Fruit fly (Drosophila melanogaster) whole organism, embryonic: Measurements from ENCODE around the gene Alg2.

ENCODE experiments used
- Atf6 ChIP-seq: fragments of 200-800 bp; sonication (Bioruptor generic); IDR thresholded peaks from 2 replicates; pipeline ENCODE4 v1.3.6; 2022; ENCODE audit warnings: missing biosample characterization, missing genetic modification characterization
- B-H1 ChIP-seq: fragments of 200-800 bp; sonication (Bioruptor generic); IDR thresholded peaks from 3 replicates; pipeline ENCODE4 v1.3.6; 2022; ENCODE audit warnings: missing biosample characterization, missing genetic modification characterization
- BtbVII ChIP-seq: fragments of 200-800 bp; sonication (Bioruptor generic); optimal IDR thresholded peaks from 3 replicates; lab custom pipeline; 2017; ENCODE audit warnings: missing biosample characterization, mild to moderate bottlenecking, missing genetic modification characterization
- Bteb2 ChIP-seq: fragments of 200-800 bp; sonication (Bioruptor generic); optimal IDR thresholded peaks from 2 replicates; lab custom pipeline; 2016; ENCODE audit warnings: missing biosample characterization, missing genetic modification characterization
- CG10431 ChIP-seq: fragments of 200-800 bp; sonication (Bioruptor generic); optimal IDR thresholded peaks from 3 replicates; lab custom pipeline; 2018; ENCODE audit warnings: missing biosample characterization, mild to moderate bottlenecking, missing genetic modification characterization
- CG10979 ChIP-seq: fragments of 200-800 bp; sonication (Bioruptor generic); optimal IDR thresholded peaks from 2 replicates; lab custom pipeline; 2018; ENCODE audit warnings: missing biosample characterization, mild to moderate bottlenecking, missing genetic modification characterization, moderate library complexity
- CG11504 ChIP-seq: fragments of 200-800 bp; sonication (Bioruptor generic); optimal IDR thresholded peaks from 3 replicates; lab custom pipeline; 2019; ENCODE audit warnings: missing biosample characterization, mild to moderate bottlenecking, missing genetic modification characterization, moderate library complexity
- CG13624 ChIP-seq: fragments of 200-800 bp; sonication (Bioruptor generic); optimal IDR thresholded peaks from 2 replicates; lab custom pipeline; 2016; ENCODE audit warnings: missing biosample characterization, missing genetic modification characterization
- CG13894 ChIP-seq: fragments of 200-800 bp; sonication (Bioruptor generic); optimal IDR thresholded peaks from 3 replicates; lab custom pipeline; 2018; ENCODE audit warnings: missing biosample characterization, mild to moderate bottlenecking, missing genetic modification characterization, moderate library complexity
- CG14050 ChIP-seq: fragments of 200-800 bp; sonication (Bioruptor generic); IDR thresholded peaks from 3 replicates; pipeline ENCODE4 v1.3.6; 2022; ENCODE audit warnings: missing biosample characterization, missing genetic modification characterization
- CG16815 ChIP-seq: fragments of 200-800 bp; sonication (Bioruptor generic); optimal IDR thresholded peaks from 3 replicates; lab custom pipeline; 2017; ENCODE audit warnings: missing biosample characterization, mild to moderate bottlenecking, missing genetic modification characterization
- CG4820 ChIP-seq: fragments of 200-800 bp; sonication (Bioruptor generic); optimal IDR thresholded peaks from 3 replicates; lab custom pipeline; 2016; ENCODE audit warnings: missing biosample characterization, missing genetic modification characterization
- CG6272 ChIP-seq: fragments of 200-800 bp; sonication (Bioruptor generic); IDR thresholded peaks from 2 replicates; pipeline ENCODE4 v1.3.6; 2022; ENCODE audit warnings: missing biosample characterization, missing genetic modification characterization
- CG6683 ChIP-seq: fragments of 200-800 bp; sonication (Bioruptor generic); optimal IDR thresholded peaks from 2 replicates; lab custom pipeline; 2017; ENCODE audit warnings: missing biosample characterization, mild to moderate bottlenecking, missing genetic modification characterization, missing genetic modification reagents
- CG6689 ChIP-seq: fragments of 200-800 bp; sonication (Bioruptor generic); IDR thresholded peaks from 2 replicates; pipeline ENCODE4 v1.3.6; 2022; ENCODE audit warnings: missing biosample characterization, missing genetic modification characterization
- CG7271 ChIP-seq: fragments of 200-800 bp; sonication (Bioruptor generic); optimal IDR thresholded peaks from 2 replicates; lab custom pipeline; 2018; ENCODE audit warnings: missing biosample characterization, mild to moderate bottlenecking, missing genetic modification characterization, moderate library complexity
- CG7357 ChIP-seq: fragments of 200-800 bp; sonication (Bioruptor generic); IDR thresholded peaks from 3 replicates; pipeline ENCODE4 v1.3.6; 2022; ENCODE audit warnings: missing biosample characterization, missing genetic modification characterization
- CG7745 ChIP-seq: fragments of 200-800 bp; sonication (Bioruptor generic); optimal IDR thresholded peaks from 2 replicates; lab custom pipeline; 2018; ENCODE audit warnings: missing biosample characterization, mild to moderate bottlenecking, missing genetic modification characterization, moderate library complexity
- CrebB ChIP-seq: fragments of 200-800 bp; sonication (Bioruptor generic); optimal IDR thresholded peaks from 3 replicates; lab custom pipeline; 2018; ENCODE audit warnings: missing biosample characterization, mild to moderate bottlenecking, missing genetic modification characterization
- D ChIP-seq, 2 experiments: fragments of 200-800 bp in 1 of 2; fragments of >200 bp in 1 of 2; sonication (Bioruptor generic) in 1 of 2; optimal IDR thresholded peaks; 2 replicates in 1 of 2; 3 replicates in 1 of 2; lab custom pipeline; 2017; ENCODE audit warnings: mild to moderate bottlenecking in 1 of 2, missing biosample characterization in 1 of 2, missing genetic modification characterization in 1 of 2, missing genetic modification reagents in 1 of 2
- Deaf1 ChIP-seq: fragments of 200-800 bp; optimal IDR thresholded peaks from 3 replicates; lab custom pipeline; 2019; ENCODE audit warnings: missing biosample characterization, mild to moderate bottlenecking, missing genetic modification characterization, moderate library complexity
- E2f2 ChIP-seq: fragments of 200-800 bp; sonication (Bioruptor generic); IDR thresholded peaks from 2 replicates; pipeline ENCODE4 v1.3.6; 2022; ENCODE audit warnings: missing biosample characterization, missing genetic modification characterization
- Gsc ChIP-seq: fragments of 200-800 bp; sonication (Bioruptor generic); IDR thresholded peaks from 2 replicates; pipeline ENCODE4 v1.3.6; 2022; ENCODE audit warnings: missing biosample characterization, missing genetic modification characterization
- Gug ChIP-seq: fragments of 200-800 bp; sonication (Bioruptor generic); IDR thresholded peaks from 4 replicates; pipeline ENCODE4 v1.3.6; 2022; ENCODE audit warnings: missing biosample characterization, missing genetic modification characterization
- Jarid2 ChIP-seq: fragments of 200-800 bp; sonication (Bioruptor generic); optimal IDR thresholded peaks from 3 replicates; lab custom pipeline; 2017; ENCODE audit warnings: mild to moderate bottlenecking, missing biosample characterization, missing genetic modification reagents, missing genetic modification characterization
- MESR4 ChIP-seq: fragments of 200-800 bp; sonication (Bioruptor generic); optimal IDR thresholded peaks from 2 replicates; lab custom pipeline; 2018; ENCODE audit warnings: missing biosample characterization, mild to moderate bottlenecking, missing genetic modification characterization, moderate library complexity
- Med ChIP-seq: fragments of 200-800 bp; sonication (Bioruptor generic); peaks from one replicate; lab custom pipeline; 2016; ENCODE audit warnings: missing biosample characterization, missing genetic modification characterization, mild to moderate bottlenecking, inconsistent platforms, moderate library complexity
- NC2β ChIP-seq: fragments of 200-800 bp; sonication (Bioruptor generic); optimal IDR thresholded peaks from 2 replicates; lab custom pipeline; 2016; ENCODE audit warnings: missing biosample characterization, missing genetic modification characterization
- NFAT ChIP-seq: fragments of 200-800 bp; sonication (Bioruptor generic); IDR thresholded peaks from 2 replicates; pipeline ENCODE4 v1.3.6; 2022; ENCODE audit warnings: missing biosample characterization, missing genetic modification characterization
- Oli ChIP-seq: fragments of 200-800 bp; sonication (Bioruptor generic); optimal IDR thresholded peaks from 2 replicates; lab custom pipeline; 2018; ENCODE audit warnings: missing biosample characterization, mild to moderate bottlenecking, missing genetic modification characterization, moderate library complexity
- PHDP ChIP-seq: fragments of 200-800 bp; sonication (Bioruptor generic); optimal IDR thresholded peaks from 3 replicates; lab custom pipeline; 2018; ENCODE audit warnings: missing biosample characterization, mild to moderate bottlenecking, missing genetic modification characterization, moderate library complexity
- Scr ChIP-seq: fragments of 200-800 bp; sonication (Bioruptor generic); IDR thresholded peaks from 2 replicates; pipeline ENCODE4 v1.3.6; 2022; ENCODE audit warnings: missing biosample characterization, missing genetic modification characterization; ENCODE audit not compliant: partially characterized antibody
- Spps ChIP-seq: fragments of 200-800 bp; sonication (Bioruptor generic); optimal IDR thresholded peaks from 2 replicates; lab custom pipeline; 2018; ENCODE audit warnings: missing biosample characterization, mild to moderate bottlenecking, missing genetic modification characterization
- ash1 ChIP-seq: fragments of 200-800 bp; sonication (Bioruptor generic); optimal IDR thresholded peaks from 2 replicates; lab custom pipeline; 2018; ENCODE audit warnings: missing biosample characterization, mild to moderate bottlenecking, missing genetic modification characterization
- ato ChIP-seq: fragments of 200-800 bp; sonication (Bioruptor generic); IDR thresholded peaks from 2 replicates; pipeline ENCODE4 v1.3.6; 2022; ENCODE audit warnings: missing biosample characterization, missing genetic modification characterization; ENCODE audit not compliant: partially characterized antibody
- cas ChIP-seq: fragments of 200-800 bp; sonication (Bioruptor generic); IDR thresholded peaks from 2 replicates; pipeline ENCODE4 v1.3.6; 2022; ENCODE audit warnings: missing biosample characterization, missing genetic modification characterization
- dmrt11E ChIP-seq: fragments of 200-800 bp; sonication (Bioruptor generic); optimal IDR thresholded peaks from 3 replicates; lab custom pipeline; 2018; ENCODE audit warnings: missing biosample characterization, mild to moderate bottlenecking, missing genetic modification characterization, moderate library complexity
- fd102C ChIP-seq: fragments of 200-800 bp; sonication (Bioruptor generic); optimal IDR thresholded peaks from 2 replicates; lab custom pipeline; 2018; ENCODE audit warnings: missing biosample characterization, mild to moderate bottlenecking, missing genetic modification characterization, moderate library complexity
- gce ChIP-seq: fragments of 200-800 bp; sonication (Bioruptor generic); IDR thresholded peaks from 3 replicates; pipeline ENCODE4 v1.3.6; 2022; ENCODE audit warnings: missing biosample characterization, missing genetic modification characterization
- gem ChIP-seq: fragments of 200-800 bp; sonication (Bioruptor generic); optimal IDR thresholded peaks from 2 replicates; lab custom pipeline; 2019; ENCODE audit warnings: missing biosample characterization, mild to moderate bottlenecking, missing genetic modification characterization, moderate library complexity
- gro ChIP-seq: fragments of 200-800 bp; sonication (Bioruptor generic); optimal IDR thresholded peaks from 2 replicates; lab custom pipeline; 2016; ENCODE audit warnings: missing biosample characterization, missing genetic modification characterization
- lilli ChIP-seq: fragments of 200-800 bp; sonication (Bioruptor generic); optimal IDR thresholded peaks from 3 replicates; lab custom pipeline; 2016; ENCODE audit warnings: missing biosample characterization, missing genetic modification characterization
- maf-S ChIP-seq: fragments of 200-800 bp; sonication (Bioruptor generic); optimal IDR thresholded peaks from 2 replicates; lab custom pipeline; 2016; ENCODE audit warnings: missing biosample characterization, missing genetic modification characterization
- nom ChIP-seq: fragments of 200-800 bp; sonication (Bioruptor generic); optimal IDR thresholded peaks from 2 replicates; lab custom pipeline; 2017; ENCODE audit warnings: missing biosample characterization, missing genetic modification characterization, mild to moderate bottlenecking, moderate library complexity, missing genetic modification reagents
- oc ChIP-seq: fragments of 200-800 bp; sonication (Bioruptor generic); optimal IDR thresholded peaks from 2 replicates; lab custom pipeline; 2018; ENCODE audit warnings: missing biosample characterization, mild to moderate bottlenecking, missing genetic modification characterization, moderate library complexity
- pum ChIP-seq: fragments of 200-800 bp; sonication (Bioruptor generic); optimal IDR thresholded peaks from 2 replicates; lab custom pipeline; 2016; ENCODE audit warnings: missing biosample characterization, missing genetic modification characterization
- scrt ChIP-seq: fragments of 200-800 bp; sonication (Bioruptor generic); optimal IDR thresholded peaks from 2 replicates; lab custom pipeline; 2018; ENCODE audit warnings: missing biosample characterization, mild to moderate bottlenecking, missing genetic modification characterization, moderate library complexity
- tna ChIP-seq: fragments of 200-800 bp; sonication (Bioruptor generic); IDR thresholded peaks from 2 replicates; pipeline ENCODE4 v1.3.6; 2022; ENCODE audit warnings: missing biosample characterization, missing genetic modification characterization; ENCODE audit not compliant: partially characterized antibody
- trem ChIP-seq: fragments of 200-800 bp; optimal IDR thresholded peaks from 3 replicates; lab custom pipeline; 2019; ENCODE audit warnings: missing biosample characterization, mild to moderate bottlenecking, missing genetic modification characterization, moderate library complexity
- ttk ChIP-seq: fragments of 200-800 bp; sonication (Bioruptor generic); IDR thresholded peaks from 2 replicates; pipeline ENCODE4 v2.1.2; 2022; ENCODE audit warnings: missing biosample characterization, missing genetic modification characterization
- zen2 ChIP-seq: fragments of 200-800 bp; sonication (Bioruptor generic); IDR thresholded peaks from 3 replicates; pipeline ENCODE4 v1.3.6; 2022; ENCODE audit warnings: missing biosample characterization, missing genetic modification characterization; ENCODE audit not compliant: partially characterized antibody

Gene Alg2

dm6 chr3L:3095590-3095989 lies 48.0 kb upstream of the Alg2 start (continued):
- TF ChIP-seq trem (no peak), CG7745 (tag; lab: Kevin White, UChicago) (no peak), lilli (GFP tag; lab: Kevin White, UChicago) (no peak), tna (GFP tag; lab: Robert Waterston, UW) (peak; percentile 80), CG6689 (GFP tag; lab: Robert Waterston, UW) (no peak), zen2 (GFP tag; lab: Robert Waterston, UW) (peak; percentile 53; the same call in 2 of the 3 replicates), CG13894 (tag; lab: Kevin White, UChicago) (no peak), scrt (no peak), maf-S (GFP tag; lab: Kevin White, UChicago) (no peak), Bteb2 (no peak), E2f2 (GFP tag; lab: Robert Waterston, UW) (no peak), CG14050 (GFP tag; lab: Robert Waterston, UW) (no peak), Spps (tag; lab: Kevin White, UChicago) (no peak), CG10431 (GFP tag; lab: Kevin White, UChicago) (no peak), CrebB (tag; lab: Kevin White, UChicago) (no peak), NFAT (no peak), dmrt11E (no peak), cas (GFP tag; lab: Robert Waterston, UW) (no peak), ash1 (GFP tag; lab: Kevin White, UChicago) (no peak), ato (peak; percentile 89), CG11504 (tag; lab: Kevin White, UChicago) (no peak), CG4820 (GFP tag; lab: Kevin White, UChicago) (no peak), B-H1 (no peak), Med (GFP tag; lab: Kevin White, UChicago) (peak; percentile 33), CG7357 (GFP tag; lab: Robert Waterston, UW) (no peak), Gug (GFP tag; lab: Robert Waterston, UW) (no peak), Atf6 (GFP tag; lab: Robert Waterston, UW) (no peak), D (optimal IDR thresholded peaks at IDR 0.05; lab: Kevin White, UChicago) (no peak), D (GFP tag; optimal IDR thresholded peaks at IDR 0.05; lab: Kevin White, UChicago) (no peak), MESR4 (no peak), Deaf1 (tag; lab: Kevin White, UChicago) (no peak), PHDP (tag; lab: Kevin White, UChicago) (no peak), pum (GFP tag; lab: Kevin White, UChicago) (no peak), Oli (tag; lab: Kevin White, UChicago) (no peak), NC2β (GFP tag; lab: Kevin White, UChicago) (no peak), Gsc (no peak), gce (GFP tag; lab: Robert Waterston, UW) (no peak), fd102C (GFP tag; lab: Kevin White, UChicago) (no peak), Jarid2 (GFP tag; lab: Kevin White, UChicago) (no peak), oc (no peak), gem (tag; lab: Kevin White, UChicago) (no peak), CG16815 (no peak), CG10979 (tag; lab: Kevin White, UChicago) (no peak), BtbVII (no peak), gro (GFP tag; lab: Kevin White, UChicago) (no peak), Scr (GFP tag; lab: Robert Waterston, UW) (peak; percentile 62), CG7271 (tag; lab: Kevin White, UChicago) (no peak), CG13624 (GFP tag; lab: Kevin White, UChicago) (no peak), CG6272 (no peak), CG6683 (GFP tag; lab: Kevin White, UChicago) (no peak), ttk (GFP tag; lab: Robert Waterston, UW) (no peak), nom (peak; percentile 11)
